Fruit fly (Drosophila melanogaster) whole organism, prepupa: ENCODE results near the gene CG13384.
A peak's percentile ranks its signal among the peaks of the same experiment; 100 is the strongest.

ENCODE experiments used
- Blimp-1 ChIP-seq: fragments of 200-800 bp; sonication (Bioruptor generic); optimal IDR thresholded peaks from 3 replicates; lab custom pipeline; 2017; ENCODE audit warnings: missing biosample characterization, missing genetic modification characterization, mild to moderate bottlenecking, moderate library complexity, missing genetic modification reagents
- CG10631 ChIP-seq: fragments of 200-800 bp; sonication (Bioruptor generic); optimal IDR thresholded peaks from 2 replicates; lab custom pipeline; 2016; ENCODE audit warnings: missing biosample characterization, missing genetic modification characterization
- CG10669 ChIP-seq: fragments of 200-800 bp; sonication (Bioruptor generic); optimal IDR thresholded peaks from 3 replicates; lab custom pipeline; 2018; ENCODE audit warnings: missing biosample characterization, mild to moderate bottlenecking, missing genetic modification characterization, moderate library complexity
- CG11902 ChIP-seq: fragments of 200-800 bp; sonication (Bioruptor generic); optimal IDR thresholded peaks from 3 replicates; lab custom pipeline; 2016; ENCODE audit warnings: missing biosample characterization, missing genetic modification characterization
- CG15336 ChIP-seq: fragments of 200-800 bp; sonication (Bioruptor generic); IDR thresholded peaks from 2 replicates; pipeline ENCODE4 v1.3.6; 2022; ENCODE audit warnings: missing biosample characterization, missing genetic modification characterization
- CG1621 ChIP-seq: fragments of 200-800 bp; sonication (Bioruptor generic); optimal IDR thresholded peaks from 3 replicates; lab custom pipeline; 2018; ENCODE audit warnings: missing biosample characterization, mild to moderate bottlenecking, missing genetic modification characterization
- CG16779 ChIP-seq: fragments of 200-800 bp; sonication (Bioruptor generic); optimal IDR thresholded peaks from 3 replicates; lab custom pipeline; 2017; ENCODE audit warnings: missing biosample characterization, mild to moderate bottlenecking, missing genetic modification characterization
- CG3032 ChIP-seq: fragments of 200-800 bp; optimal IDR thresholded peaks from 2 replicates; lab custom pipeline; 2019; ENCODE audit warnings: missing biosample characterization, mild to moderate bottlenecking, missing genetic modification characterization, moderate library complexity
- CG31627 ChIP-seq: fragments of 200-800 bp; sonication (Bioruptor generic); optimal IDR thresholded peaks from 3 replicates; lab custom pipeline; 2016; ENCODE audit warnings: missing biosample characterization, missing genetic modification characterization
- CG3919 ChIP-seq: fragments of 200-800 bp; sonication (Bioruptor generic); optimal IDR thresholded peaks from 3 replicates; lab custom pipeline; 2016; ENCODE audit warnings: missing biosample characterization, missing genetic modification characterization
- CG6163 ChIP-seq: fragments of 200-800 bp; sonication (Bioruptor generic); IDR thresholded peaks from 3 replicates; pipeline ENCODE4 v1.3.6; 2022; ENCODE audit warnings: missing biosample characterization, missing genetic modification characterization
- CG6276 ChIP-seq: fragments of 200-800 bp; sonication (Bioruptor generic); optimal IDR thresholded peaks from 2 replicates; lab custom pipeline; 2017; ENCODE audit warnings: missing biosample characterization, mild to moderate bottlenecking, missing genetic modification characterization
- CG6792 ChIP-seq: fragments of 200-800 bp; sonication (Bioruptor generic); optimal IDR thresholded peaks from 3 replicates; lab custom pipeline; 2016; ENCODE audit warnings: missing biosample characterization, missing genetic modification characterization
- CG6808 ChIP-seq: fragments of 200-800 bp; sonication (Bioruptor generic); optimal IDR thresholded peaks from 3 replicates; lab custom pipeline; 2017; ENCODE audit warnings: missing biosample characterization, missing genetic modification characterization, mild to moderate bottlenecking, moderate library complexity, missing genetic modification reagents
- CG6854 ChIP-seq: fragments of 200-800 bp; sonication (Bioruptor generic); optimal IDR thresholded peaks from 2 replicates; lab custom pipeline; 2017; ENCODE audit warnings: missing biosample characterization, mild to moderate bottlenecking, missing genetic modification characterization
- CG8119 ChIP-seq: fragments of 200-800 bp; sonication (Bioruptor generic); IDR thresholded peaks from 3 replicates; pipeline ENCODE4 v1.3.6; 2022; ENCODE audit warnings: missing biosample characterization, missing genetic modification characterization
- CG8319 ChIP-seq: fragments of 200-800 bp; sonication (Bioruptor generic); optimal IDR thresholded peaks from 3 replicates; lab custom pipeline; 2016; ENCODE audit warnings: missing biosample characterization, missing genetic modification characterization
- Eip75B ChIP-seq: fragments of 200-800 bp; sonication (Bioruptor generic); optimal IDR thresholded peaks from 3 replicates; lab custom pipeline; 2016; ENCODE audit warnings: missing biosample characterization, missing genetic modification characterization
- Eip78C ChIP-seq: fragments of 200-800 bp; sonication (Bioruptor generic); peaks from one replicate; lab custom pipeline; 2016; ENCODE audit warnings: missing biosample characterization, missing genetic modification characterization
- Eip93F ChIP-seq: fragments of 200-800 bp; sonication (Bioruptor generic); optimal IDR thresholded peaks from 2 replicates; lab custom pipeline; 2016; ENCODE audit warnings: missing biosample characterization, mild to moderate bottlenecking, missing genetic modification characterization
- Ets21C ChIP-seq: fragments of 200-800 bp; sonication (Bioruptor generic); optimal IDR thresholded peaks from 3 replicates; lab custom pipeline; 2016; ENCODE audit warnings: missing biosample characterization, missing genetic modification characterization
- Gug ChIP-seq: fragments of 200-800 bp; sonication (Bioruptor generic); IDR thresholded peaks from 2 replicates; pipeline ENCODE4 v1.3.6; 2022; ENCODE audit warnings: missing biosample characterization, missing genetic modification characterization
- Hr39 ChIP-seq: fragments of 200-800 bp; sonication (Bioruptor generic); optimal IDR thresholded peaks from 2 replicates; lab custom pipeline; 2016; ENCODE audit warnings: missing biosample characterization, missing genetic modification characterization
- Lpt ChIP-seq: fragments of 200-800 bp; sonication (Bioruptor generic); optimal IDR thresholded peaks from 3 replicates; lab custom pipeline; 2016; ENCODE audit warnings: missing biosample characterization, missing genetic modification characterization
- Sox15 ChIP-seq: fragments of 200-800 bp; sonication (Bioruptor generic); optimal IDR thresholded peaks from 3 replicates; lab custom pipeline; 2016; ENCODE audit warnings: missing biosample characterization, missing genetic modification characterization
- esn ChIP-seq: fragments of 200-800 bp; sonication (Bioruptor generic); optimal IDR thresholded peaks from 2 replicates; lab custom pipeline; 2016; ENCODE audit warnings: missing biosample characterization, mild to moderate bottlenecking, missing genetic modification characterization, moderate library complexity
- fd85E ChIP-seq: fragments of 200-800 bp; sonication (Bioruptor generic); optimal IDR thresholded peaks from 3 replicates; lab custom pipeline; 2016; ENCODE audit warnings: missing biosample characterization, missing genetic modification characterization
- fkh ChIP-seq: fragments of 200-800 bp; sonication (Bioruptor generic); optimal IDR thresholded peaks from 3 replicates; lab custom pipeline; 2017; ENCODE audit warnings: missing biosample characterization, mild to moderate bottlenecking, missing genetic modification characterization, moderate library complexity
- lz ChIP-seq: fragments of 200-800 bp; sonication (Bioruptor generic); optimal IDR thresholded peaks from 3 replicates; lab custom pipeline; 2016; ENCODE audit warnings: missing biosample characterization, missing genetic modification characterization
- net ChIP-seq: fragments of 200-800 bp; sonication (Bioruptor generic); optimal IDR thresholded peaks from 3 replicates; lab custom pipeline; 2016; ENCODE audit warnings: missing biosample characterization, missing genetic modification characterization
- pdm3 ChIP-seq: fragments of 200-800 bp; sonication (Bioruptor generic); optimal IDR thresholded peaks from 3 replicates; lab custom pipeline; 2016; ENCODE audit warnings: missing biosample characterization, missing genetic modification characterization
- salr ChIP-seq, 2 experiments: fragments of 200-800 bp; sonication (Bioruptor generic); optimal IDR thresholded peaks; 3 replicates each; lab custom pipeline; 2016 to 2018; ENCODE audit warnings: missing biosample characterization in 2 of 2, missing genetic modification characterization in 2 of 2, mild to moderate bottlenecking in 1 of 2
- svp ChIP-seq: fragments of 200-800 bp; sonication (Bioruptor generic); peaks from one replicate; lab custom pipeline; 2016; ENCODE audit warnings: missing biosample characterization, missing genetic modification characterization
- topi ChIP-seq: fragments of 200-800 bp; sonication (Bioruptor generic); optimal IDR thresholded peaks from 3 replicates; lab custom pipeline; 2016; ENCODE audit warnings: missing biosample characterization, missing genetic modification characterization
- vri ChIP-seq: fragments of 200-800 bp; sonication (Bioruptor generic); optimal IDR thresholded peaks from 3 replicates; lab custom pipeline; 2016; ENCODE audit warnings: missing biosample characterization, mild to moderate bottlenecking, missing genetic modification characterization

The CG13384 gene

dm6 chr2L:8425962-8426759 is 41.9 kb downstream of the CG13384 start:
- TF ChIP-seq Lpt (GFP tag; lab: Kevin White, UChicago) (no peak), CG15336 (0 out of 2 replicates have a peak, but pooled peaks have one; percentile 9), esn (GFP tag; lab: Kevin White, UChicago) (peak; percentile 5), vri (GFP tag; lab: Kevin White, UChicago) (peak; percentile 42), net (no peak), Eip75B (GFP tag; lab: Kevin White, UChicago) (no peak), Eip93F (GFP tag; lab: Kevin White, UChicago) (peak; percentile 72), CG3919 (no peak), CG16779 (tag; lab: Kevin White, UChicago) (no peak), salr (GFP tag; optimal IDR thresholded peaks at IDR 0.05; lab: Kevin White, UChicago) (no peak), Hr39 (GFP tag; lab: Kevin White, UChicago) (no peak), CG10669 (GFP tag; lab: Kevin White, UChicago) (no peak), CG11902 (no peak), CG6276 (no peak), Eip78C (GFP tag; lab: Kevin White, UChicago) (peak; percentile 57), Gug (GFP tag; lab: Robert Waterston, UW) (no peak), CG1621 (tag; lab: Kevin White, UChicago) (no peak), CG31627 (GFP tag; lab: Kevin White, UChicago) (no peak), CG10631 (GFP tag; lab: Kevin White, UChicago) (no peak), Ets21C (no peak), svp (GFP tag; lab: Kevin White, UChicago) (peak; percentile 85), CG6854 (GFP tag; lab: Kevin White, UChicago) (no peak), CG3032 (no peak)

- TF ChIP-seq Sox15 (GFP tag; lab: Kevin White, UChicago) (no peak), svp (GFP tag; lab: Kevin White, UChicago) (peak; percentile 74)
These were observed 42.5 kb downstream of the CG13384 start for dm6 chr2L:8426801-8427200.

- TF ChIP-seq lz: no peak
- TF ChIP-seq Lpt (GFP tag; lab: Kevin White, UChicago): no peak
These were observed 47.9 kb downstream of the CG13384 start for dm6 chr2L:8432130-8432529.

dm6 chr2L:8433512-8433911 is 49.3 kb downstream of the CG13384 start, which contains the start of gene grk:
Gene grk, minus strand, starts transcription at chr2L:8433598.
- TF ChIP-seq CG8119 (GFP tag; lab: Robert Waterston, UW) (no peak), Hr39 (GFP tag; lab: Kevin White, UChicago) (no peak), fd85E (no peak), CG6808 (GFP tag; lab: Kevin White, UChicago) (no peak)

- TF ChIP-seq Eip75B (GFP tag; lab: Kevin White, UChicago) (no peak), esn (GFP tag; lab: Kevin White, UChicago) (peak; percentile 25), CG6792 (GFP tag; lab: Kevin White, UChicago) (no peak), lz (no peak), pdm3 (GFP tag; lab: Kevin White, UChicago) (no peak), CG6163 (0 out of 3 replicates have a peak, but pooled peaks have one; percentile 27), fkh (GFP tag; lab: Kevin White, UChicago) (peak; percentile 88), Ets21C (no peak), CG8119 (GFP tag; lab: Robert Waterston, UW) (no peak), CG11902 (no peak), Blimp-1 (no peak), CG8319 (GFP tag; lab: Kevin White, UChicago) (no peak), CG6276 (no peak), topi (GFP tag; lab: Kevin White, UChicago) (no peak)
These were observed 52.9 kb downstream of the CG13384 start, which contains the start of the genes D12 and Chrac-14 for dm6 chr2L:8437176-8437575. Gene D12, minus strand, starts transcription at chr2L:8437365. Gene Chrac-14, plus strand, starts transcription at chr2L:8437405.
